Fruit fly (Drosophila melanogaster) whole organism, wandering third instar larva: ENCODE results near the gene CG7806.

ENCODE experiments used
- Sp1 ChIP-seq: fragments of 200-800 bp; sonication (Bioruptor generic); optimal IDR thresholded peaks from 3 replicates; lab custom pipeline; 2019; ENCODE audit warnings: missing biosample characterization, mild to moderate bottlenecking, missing genetic modification characterization, moderate library complexity

The CG7806 gene

dm6 chr2L:8365701-8366643 lies 54.8 kb downstream of the CG7806 start, which contains the start of gene Pp2A-29B (continued):
- peak; percentile 33 for TF ChIP-seq Sp1 (GFP tag; lab: Kevin White, UChicago)
